In genomic region chr3R:17759773-17760476, dm6 we compare ENCODE assay signal across 1 fruit fly cellular context.
TF ChIP-seq lines count a peak whose summit lies in the region.

No protein-coding gene starts in this region.

TF ChIP-seq in whole organism, embryonic, 481 proteins besides CTCF, POLR2A, EP300 and RAD21 (continued from another document):
- no peak for TF ChIP-seq Ada2b (GFP tag; IDR thresholded peaks at IDR 0.05; lab: Robert Waterston, UW)
- TF ChIP-seq NC2β (GFP tag; optimal IDR thresholded peaks at IDR 0.05; lab: Kevin White, UChicago): no peak
- no peak for TF ChIP-seq peb (GFP tag; IDR thresholded peaks at IDR 0.05; lab: Robert Waterston, UW)
- no peak for TF ChIP-seq ken (GFP tag; IDR thresholded peaks at IDR 0.05; lab: Robert Waterston, UW)
- TF ChIP-seq dysf (GFP tag; IDR thresholded peaks at IDR 0.05; lab: Robert Waterston, UW): no peak
- no peak for TF ChIP-seq Doc2 (GFP tag; IDR thresholded peaks at IDR 0.05; lab: Robert Waterston, UW)
